Fruit fly (Drosophila melanogaster) S2 (cell line): Measurements from ENCODE around the gene CG11964.

Experiments used
- CG8478 ChIP-seq: fragments of >200 bp; optimal IDR thresholded peaks from 2 replicates; lab custom pipeline; 2018
- CTCF ChIP-seq, 2 experiments: fragments of >200 bp; optimal IDR thresholded peaks; 2 replicates each; lab custom pipeline; 2018

DNA sequence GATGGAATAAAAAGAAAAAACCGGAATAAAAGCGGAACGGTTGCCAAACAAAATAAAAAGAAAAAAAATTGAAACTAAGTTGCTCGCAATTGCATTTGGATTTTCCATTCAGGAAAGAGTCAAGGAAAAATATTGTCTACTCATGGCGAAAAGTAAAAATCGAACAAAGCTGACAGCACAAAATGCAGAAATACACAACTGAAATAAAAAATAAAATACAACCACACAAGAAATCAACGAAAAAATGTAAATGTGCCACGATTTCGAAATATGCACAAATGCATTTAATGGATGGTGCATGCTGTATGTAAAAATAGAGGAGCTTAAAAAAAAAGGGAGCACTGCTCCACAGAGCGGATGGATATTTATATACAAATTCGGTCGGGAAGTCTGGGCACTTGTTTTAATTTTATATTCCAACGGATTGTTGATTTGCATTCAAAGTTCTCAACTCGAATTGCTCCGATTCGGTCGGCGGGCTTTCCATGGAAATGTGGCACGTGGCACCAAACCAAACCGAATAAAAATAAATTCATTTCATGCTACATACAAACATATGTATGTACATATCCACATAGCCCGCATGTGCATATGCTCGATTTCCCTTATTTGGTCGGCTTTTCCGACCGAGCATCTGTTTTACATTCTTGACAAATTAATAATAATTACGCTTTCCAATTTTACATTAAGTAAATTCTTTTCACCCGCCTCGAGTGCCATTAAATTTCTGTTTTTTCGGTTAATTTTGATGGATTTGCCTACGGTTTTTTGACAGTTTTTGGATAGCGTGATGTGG is 29.1 kb downstream of the CG11964 start:
- TF ChIP-seq CG8478 (lab: Kevin White, UChicago) (no peak), CTCF (optimal IDR thresholded peaks at IDR 0.05; lab: Kevin White, UChicago) (no peak)
